Fruit fly (Drosophila melanogaster): ENCODE data around the gene mib2.

dm6 chr2L:19023972-19024743 is 10.1 kb upstream of the mib2 start:
- TF ChIP-seq ttk (optimal IDR thresholded peaks at IDR 0.05) = no peak
- TF ChIP-seq psq (optimal IDR thresholded peaks at IDR 0.05) = no peak
- no peak for TF ChIP-seq h (optimal IDR thresholded peaks at IDR 0.05)
- no peak for TF ChIP-seq insv (optimal IDR thresholded peaks at IDR 0.05)
- TF ChIP-seq Myc (optimal IDR thresholded peaks at IDR 0.05) = no peak
